Fruit fly (Drosophila melanogaster): ENCODE data around the gene CG31538.

CG31538 gene

dm6 chr3R:5252853-5253252, 24.8 kb downstream of the CG31538 start, which contains the start of gene CG1113:
CG1113 (plus strand) TSS chr3R:5253153.
- TF ChIP-seq dl (GFP tag; optimal IDR thresholded peaks at IDR 0.05; ENCODE audit: insufficient read depth in 1 of 2, partially characterized antibody in 2 of 2) = no peak
- no peak for TF ChIP-seq Hr78 (GFP tag; optimal IDR thresholded peaks at IDR 0.05)
- TF ChIP-seq CG9705 (GFP tag; optimal IDR thresholded peaks at IDR 0.05) = no peak
- TF ChIP-seq dsf (GFP tag; optimal IDR thresholded peaks at IDR 0.05; ENCODE audit: borderline replicate concordance) = no peak
- TF ChIP-seq sage (GFP tag; optimal IDR thresholded peaks at IDR 0.05) = no peak
- TF ChIP-seq usp (GFP tag; optimal IDR thresholded peaks at IDR 0.05) = no peak
- TF ChIP-seq jim (GFP tag; optimal IDR thresholded peaks at IDR 0.05) = no peak
- TF ChIP-seq Rel (GFP tag; optimal IDR thresholded peaks at IDR 0.05) = no peak
- TF ChIP-seq Rel (tag; optimal IDR thresholded peaks at IDR 0.05) = no peak

DNA sequence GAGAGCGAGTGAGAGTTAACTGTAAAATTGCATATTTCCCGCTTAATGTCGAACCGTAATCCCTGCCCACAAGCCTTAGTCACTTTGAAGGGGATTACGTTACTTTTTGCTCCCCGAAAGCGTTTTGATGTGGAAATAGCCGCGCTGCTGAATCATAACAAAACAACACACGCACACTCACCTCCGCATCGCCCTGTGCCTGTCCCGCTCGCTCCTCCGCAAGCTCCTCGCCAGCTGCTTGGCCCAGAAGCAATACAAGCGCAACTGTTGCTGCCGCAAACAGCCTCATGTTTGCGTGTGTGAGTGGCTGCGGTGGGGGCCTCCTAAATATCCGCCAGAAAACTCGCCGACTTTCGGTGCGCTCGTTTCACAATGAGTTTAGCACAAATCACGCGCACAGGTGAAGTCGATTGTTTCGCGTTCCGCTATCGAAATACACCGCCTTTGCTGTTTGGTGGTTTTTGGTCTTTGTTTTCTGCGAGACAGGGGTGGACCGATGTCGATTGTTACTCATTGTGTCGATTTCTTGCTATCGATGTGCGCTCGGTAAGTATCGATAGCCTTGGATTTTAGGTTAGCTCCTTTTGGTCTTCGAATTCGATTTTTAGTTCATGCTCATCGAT, 26.3 kb downstream of the CG31538 start, which contains the start of gene CtsF:
Gene CtsF, minus strand, starts transcription at position 503 of the 623 bp plus-strand sequence.
- TF ChIP-seq Rel (GFP tag; optimal IDR thresholded peaks at IDR 0.05) (no peak), Rel (tag; optimal IDR thresholded peaks at IDR 0.05) (peak; percentile 92), HLH106 (tag; optimal IDR thresholded peaks at IDR 0.05) (peak; percentile 21), dsf (GFP tag; optimal IDR thresholded peaks at IDR 0.05; ENCODE audit: borderline replicate concordance) (no peak), psq (GFP tag; optimal IDR thresholded peaks at IDR 0.05) (peak; percentile 17), Jra (GFP tag; optimal IDR thresholded peaks at IDR 0.05) (no peak), sage (GFP tag; optimal IDR thresholded peaks at IDR 0.05) (no peak), CG32264 (GFP tag; optimal IDR thresholded peaks at IDR 0.05) (no peak), usp (GFP tag; optimal IDR thresholded peaks at IDR 0.05) (no peak), fru (GFP tag; optimal IDR thresholded peaks at IDR 0.05) (peak; percentile 15), Hr83 (GFP tag; optimal IDR thresholded peaks at IDR 0.05; ENCODE audit: poor library complexity, severe bottlenecking) (no peak), h (GFP tag; optimal IDR thresholded peaks at IDR 0.05) (peak; percentile 60), pan (optimal IDR thresholded peaks at IDR 0.05) (no peak), Sp1 (GFP tag; optimal IDR thresholded peaks at IDR 0.05) (peak; percentile 58), ey (GFP tag; optimal IDR thresholded peaks at IDR 0.05) (no peak), tai (GFP tag; optimal IDR thresholded peaks at IDR 0.05) (no peak), foxo (GFP tag; optimal IDR thresholded peaks at IDR 0.05) (peak in 1 of 2 experiments; percentile 32), brk (GFP tag; optimal IDR thresholded peaks at IDR 0.05) (peak; percentile 0), N (GFP tag; optimal IDR thresholded peaks at IDR 0.05) (peak; percentile 15), Myc (optimal IDR thresholded peaks at IDR 0.05) (peak; percentile 29), br (GFP tag; optimal IDR thresholded peaks at IDR 0.05) (peak; percentile 63), woc (GFP tag; optimal IDR thresholded peaks at IDR 0.05) (no peak), dmrt93B (GFP tag; optimal IDR thresholded peaks at IDR 0.05) (no peak), Dif (GFP tag; optimal IDR thresholded peaks at IDR 0.05; ENCODE audit: partially characterized antibody) (no peak), Abd-B (GFP tag; optimal IDR thresholded peaks at IDR 0.05) (peak; percentile 23), dl (GFP tag; optimal IDR thresholded peaks at IDR 0.05; ENCODE audit: insufficient read depth in 1 of 2, partially characterized antibody in 2 of 2) (no peak), Dfd (GFP tag; optimal IDR thresholded peaks at IDR 0.05) (no peak), sv (GFP tag; optimal IDR thresholded peaks at IDR 0.05) (peak; percentile 13), OdsH (GFP tag; optimal IDR thresholded peaks at IDR 0.05) (peak; percentile 45), lola (GFP tag; optimal IDR thresholded peaks at IDR 0.05) (no peak), rgr (GFP tag; optimal IDR thresholded peaks at IDR 0.05) (peak; percentile 21), Mio (GFP tag; optimal IDR thresholded peaks at IDR 0.05) (no peak)

dm6 chr3R:5250530-5251242, 26.9 kb downstream of the CG31538 start:
- peak; percentile 65 for TF ChIP-seq ey (GFP tag; optimal IDR thresholded peaks at IDR 0.05)
- no peak for TF ChIP-seq CG9705 (GFP tag; optimal IDR thresholded peaks at IDR 0.05)
- no peak for TF ChIP-seq Dif (GFP tag; optimal IDR thresholded peaks at IDR 0.05; ENCODE audit: partially characterized antibody)
- TF ChIP-seq h (GFP tag; optimal IDR thresholded peaks at IDR 0.05) = peak; percentile 62
- TF ChIP-seq Dfd (GFP tag; optimal IDR thresholded peaks at IDR 0.05) = no peak
- TF ChIP-seq pan (optimal IDR thresholded peaks at IDR 0.05) = no peak
- peak; percentile 59 for TF ChIP-seq Hr83 (GFP tag; optimal IDR thresholded peaks at IDR 0.05; ENCODE audit: poor library complexity, severe bottlenecking)
- TF ChIP-seq GATAd (GFP tag; optimal IDR thresholded peaks at IDR 0.05) = no peak
- peak; percentile 68 for TF ChIP-seq woc (GFP tag; optimal IDR thresholded peaks at IDR 0.05)
- TF ChIP-seq br (GFP tag; optimal IDR thresholded peaks at IDR 0.05) = peak; percentile 56
- peak; percentile 57 for TF ChIP-seq fru (GFP tag; optimal IDR thresholded peaks at IDR 0.05)
- TF ChIP-seq CG32264 (GFP tag; optimal IDR thresholded peaks at IDR 0.05) = peak; percentile 6
- peak; percentile 2 for TF ChIP-seq Mio (GFP tag; optimal IDR thresholded peaks at IDR 0.05)
- no peak for TF ChIP-seq dmrt93B (GFP tag; optimal IDR thresholded peaks at IDR 0.05)
- TF ChIP-seq brk (GFP tag; optimal IDR thresholded peaks at IDR 0.05) = peak; percentile 44
- peak; percentile 61 for TF ChIP-seq psq (GFP tag; optimal IDR thresholded peaks at IDR 0.05)
- TF ChIP-seq Sp1 (GFP tag; optimal IDR thresholded peaks at IDR 0.05) = no peak
- peak; percentile 19 for TF ChIP-seq Vsx2 (GFP tag; optimal IDR thresholded peaks at IDR 0.05; ENCODE audit: partially characterized antibody)
- TF ChIP-seq Rel (GFP tag; optimal IDR thresholded peaks at IDR 0.05) = no peak
- peak; percentile 97 for TF ChIP-seq Rel (tag; optimal IDR thresholded peaks at IDR 0.05)
- TF ChIP-seq dl (GFP tag; optimal IDR thresholded peaks at IDR 0.05; ENCODE audit: insufficient read depth in 1 of 2, partially characterized antibody in 2 of 2) = no peak
- TF ChIP-seq HLH106 (tag; optimal IDR thresholded peaks at IDR 0.05) = peak; percentile 24
- TF ChIP-seq tai (GFP tag; optimal IDR thresholded peaks at IDR 0.05) = peak; percentile 48
- TF ChIP-seq sage (GFP tag; optimal IDR thresholded peaks at IDR 0.05) = peak; percentile 52
- peak; percentile 57 for TF ChIP-seq rgr (GFP tag; optimal IDR thresholded peaks at IDR 0.05)
- peak; percentile 54 for TF ChIP-seq OdsH (GFP tag; optimal IDR thresholded peaks at IDR 0.05)
- TF ChIP-seq lola (GFP tag; optimal IDR thresholded peaks at IDR 0.05) = no peak
- peak in 1 of 2 experiments; percentile 66 for TF ChIP-seq foxo (GFP tag; optimal IDR thresholded peaks at IDR 0.05)
- no peak for TF ChIP-seq CrebA (GFP tag; optimal IDR thresholded peaks at IDR 0.05; ENCODE audit: borderline replicate concordance)
- TF ChIP-seq dsf (GFP tag; optimal IDR thresholded peaks at IDR 0.05; ENCODE audit: borderline replicate concordance) = no peak
- TF ChIP-seq Hnf4 (GFP tag; optimal IDR thresholded peaks at IDR 0.05) = peak; percentile 68

All from whole organism, wandering third instar larva.